Worm (Caenorhabditis elegans) whole organism, mixed stage, embryonic: ENCODE data around the gene Y16E11A.4.
"Not testable (repeated sequence)": the region's sequence is repeated elsewhere in the genome, so short reads cannot be mapped to it uniquely, and the experiment has no call there.

Experiments used
- bed-3 ChIP-seq: fragments of 200-800 bp; sonication (Bioruptor generic); optimal IDR thresholded peaks from 3 replicates; lab custom pipeline; 2018; ENCODE audit warnings: mild to moderate bottlenecking, missing genetic modification characterization, moderate library complexity, missing compliant biosample characterization
- blmp-1 ChIP-seq: fragments of 150-350 bp; optimal IDR thresholded peaks from 2 replicates; lab custom pipeline; 2014; ENCODE audit warnings: missing biosample characterization, missing genetic modification characterization
- ceh-39 ChIP-seq: fragments of 150-350 bp; optimal IDR thresholded peaks from 2 replicates; lab custom pipeline; 2014; ENCODE audit warnings: missing biosample characterization, missing genetic modification characterization
- ceh-43 ChIP-seq: fragments of 200-800 bp; sonication (Bioruptor generic); optimal IDR thresholded peaks from 2 replicates; lab custom pipeline; 2018; ENCODE audit warnings: mild to moderate bottlenecking, missing genetic modification characterization, moderate library complexity, missing compliant biosample characterization
- ceh-83 ChIP-seq: fragments of 200-800 bp; sonication (Bioruptor generic); optimal IDR thresholded peaks from 2 replicates; lab custom pipeline; 2018; ENCODE audit warnings: mild to moderate bottlenecking, missing genetic modification characterization, missing compliant biosample characterization
- cnd-1 ChIP-seq: fragments of 200-800 bp; sonication (Bioruptor generic); optimal IDR thresholded peaks from 2 replicates; lab custom pipeline; 2018; ENCODE audit warnings: mild to moderate bottlenecking, missing genetic modification characterization, missing compliant biosample characterization
- drap-1 ChIP-seq: fragments of 200-800 bp; sonication (Bioruptor generic); optimal IDR thresholded peaks from 3 replicates; lab custom pipeline; 2018; ENCODE audit warnings: mild to moderate bottlenecking, missing genetic modification characterization, missing compliant biosample characterization
- elt-1 ChIP-seq: sonication (generic microtip); optimal IDR thresholded peaks from 2 replicates; lab custom pipeline; 2017; ENCODE audit warnings: missing genetic modification characterization, mild to moderate bottlenecking, missing compliant biosample characterization, antibody characterized with exemption, moderate library complexity, borderline replicate concordance; ENCODE audit not compliant: insufficient read depth
- elt-3 ChIP-seq: fragments of 150-350 bp; optimal IDR thresholded peaks from 2 replicates; lab custom pipeline; 2014; ENCODE audit warnings: missing biosample characterization, missing genetic modification characterization
- flh-1 ChIP-seq: fragments of 200-800 bp; sonication (Bioruptor generic); optimal IDR thresholded peaks from 2 replicates; lab custom pipeline; 2018; ENCODE audit warnings: mild to moderate bottlenecking, missing genetic modification characterization, moderate library complexity, missing compliant biosample characterization
- ham-2 ChIP-seq: fragments of 200-800 bp; sonication (Bioruptor generic); optimal IDR thresholded peaks from 2 replicates; lab custom pipeline; 2018; ENCODE audit warnings: mild to moderate bottlenecking, missing genetic modification characterization, missing compliant biosample characterization
- hlh-1 ChIP-seq: fragments of 150-350 bp; optimal IDR thresholded peaks from 2 replicates; lab custom pipeline; 2014; ENCODE audit warnings: missing biosample characterization, missing genetic modification reagents, missing genetic modification characterization
- lin-13 ChIP-seq: fragments of 150-350 bp; optimal IDR thresholded peaks from 2 replicates; lab custom pipeline; 2014; ENCODE audit warnings: missing biosample characterization, missing genetic modification characterization
- lin-32 ChIP-seq: fragments of 200-800 bp; sonication (Bioruptor generic); optimal IDR thresholded peaks from 2 replicates; lab custom pipeline; 2018; ENCODE audit warnings: mild to moderate bottlenecking, missing genetic modification characterization, missing compliant biosample characterization
- mab-5 ChIP-seq: fragments of 150-350 bp; optimal IDR thresholded peaks from 2 replicates; lab custom pipeline; 2014; ENCODE audit warnings: missing biosample characterization, missing genetic modification characterization
- mep-1 ChIP-seq: fragments of 150-350 bp; optimal IDR thresholded peaks from 2 replicates; lab custom pipeline; 2017; ENCODE audit warnings: missing biosample characterization, missing genetic modification reagents, missing genetic modification characterization, inconsistent platforms
- mls-2 ChIP-seq: sonication (generic microtip); optimal IDR thresholded peaks from 2 replicates; lab custom pipeline; 2016; ENCODE audit warnings: mild to moderate bottlenecking, missing genetic modification characterization, moderate library complexity, missing compliant biosample characterization
- nhr-2 ChIP-seq: fragments of 150-350 bp; optimal IDR thresholded peaks from 2 replicates; lab custom pipeline; 2014; ENCODE audit warnings: missing biosample characterization, missing genetic modification characterization
- nhr-237 ChIP-seq: fragments of 150-350 bp; optimal IDR thresholded peaks from 2 replicates; lab custom pipeline; 2014; ENCODE audit warnings: missing biosample characterization, missing genetic modification characterization
- nhr-28 ChIP-seq: fragments of 150-350 bp; optimal IDR thresholded peaks from 2 replicates; lab custom pipeline; 2014; ENCODE audit warnings: missing biosample characterization, missing genetic modification characterization
- nhr-76 ChIP-seq: sonication (generic microtip); optimal IDR thresholded peaks from 2 replicates; lab custom pipeline; 2017; ENCODE audit warnings: missing biosample characterization, missing genetic modification characterization
- pha-4 ChIP-seq: fragments of 150-350 bp; optimal IDR thresholded peaks from 2 replicates; lab custom pipeline; 2018; ENCODE audit warnings: missing biosample characterization, missing genetic modification reagents, missing genetic modification characterization
- sem-2 ChIP-seq: fragments of 200-800 bp; sonication (Bioruptor generic); optimal IDR thresholded peaks from 2 replicates; lab custom pipeline; 2018; ENCODE audit warnings: mild to moderate bottlenecking, missing genetic modification characterization, missing compliant biosample characterization
- tbx-8 ChIP-seq: fragments of 200-800 bp; sonication (Bioruptor generic); optimal IDR thresholded peaks from 2 replicates; lab custom pipeline; 2018; ENCODE audit warnings: mild to moderate bottlenecking, missing genetic modification characterization, moderate library complexity, missing compliant biosample characterization
- unc-120 ChIP-seq: sonication (generic microtip); optimal IDR thresholded peaks from 2 replicates; lab custom pipeline; 2017; ENCODE audit warnings: missing genetic modification characterization, missing compliant biosample characterization; ENCODE audit not compliant: poor library complexity, severe bottlenecking
- unc-39 ChIP-seq: fragments of 150-350 bp; optimal IDR thresholded peaks from 2 replicates; lab custom pipeline; 2014; ENCODE audit warnings: missing biosample characterization, missing genetic modification characterization
- unc-62 ChIP-seq: fragments of 150-350 bp; optimal IDR thresholded peaks from 2 replicates; lab custom pipeline; 2014; ENCODE audit warnings: missing biosample characterization, missing genetic modification reagents, missing genetic modification characterization
- zip-8 ChIP-seq: fragments of 150-350 bp; optimal IDR thresholded peaks from 2 replicates; lab custom pipeline; 2014; ENCODE audit warnings: missing biosample characterization, missing genetic modification characterization
- ztf-11 ChIP-seq: fragments of 150-350 bp; optimal IDR thresholded peaks from 2 replicates; lab custom pipeline; 2014; ENCODE audit warnings: missing biosample characterization, missing genetic modification characterization

Gene Y16E11A.4

ce11 chrII:2011179-2011578 is 24.1 kb downstream of the Y16E11A.4 start:
- TF ChIP-seq elt-3 (tag; lab: Kevin White, UChicago) (no peak), ceh-83 (GFP tag; lab: Kevin White, UChicago) (no peak), mab-5 (tag; lab: Kevin White, UChicago) (no peak), nhr-237 (tag; lab: Kevin White, UChicago) (no peak), nhr-76 (tag; lab: Kevin White, UChicago) (no peak), zip-8 (no peak), mls-2 (no peak)

- no peak for TF ChIP-seq ham-2 (GFP tag; lab: Kevin White, UChicago)
Measured at ce11 chrII:2012698-2013097, 25.6 kb downstream of the Y16E11A.4 start, which contains the start of gene F59H6.15. Gene F59H6.15 (plus strand): TSS chrII:2012998.

- TF ChIP-seq zip-8 = no peak
- no peak for TF ChIP-seq mep-1
- no peak for TF ChIP-seq blmp-1
- no peak for TF ChIP-seq mab-5 (tag; lab: Kevin White, UChicago)
- TF ChIP-seq drap-1 (GFP tag; lab: Kevin White, UChicago) = no peak
- TF ChIP-seq nhr-28 (tag; lab: Kevin White, UChicago) = no peak
- no peak for TF ChIP-seq tbx-8
- TF ChIP-seq ztf-11 (tag; lab: Kevin White, UChicago) = no peak
- TF ChIP-seq lin-32 (GFP tag; lab: Kevin White, UChicago) = no peak
- TF ChIP-seq elt-3 (tag; lab: Kevin White, UChicago) = no peak
- no peak for TF ChIP-seq nhr-237 (tag; lab: Kevin White, UChicago)
- no peak for TF ChIP-seq bed-3 (GFP tag; lab: Kevin White, UChicago)
- TF ChIP-seq nhr-2 (tag; lab: Kevin White, UChicago) = no peak
Measured at ce11 chrII:2013856-2014255, 26.8 kb downstream of the Y16E11A.4 start.

ce11 chrII:2023514-2023913 is 36.4 kb downstream of the Y16E11A.4 start, which contains the start of gene cya-2:
Gene cya-2 (minus strand): TSS chrII:2023614.
- TF ChIP-seq elt-1 (tag; lab: Kevin White, UChicago); zip-8; cnd-1: not testable (repeated sequence)

ce11 chrII:2026525-2026924 is 39.4 kb downstream of the Y16E11A.4 start, which contains the start of gene bath-21:
Gene bath-21 (minus strand): TSS chrII:2026625.
- no peak for TF ChIP-seq drap-1 (GFP tag; lab: Kevin White, UChicago)
- TF ChIP-seq nhr-76 (tag; lab: Kevin White, UChicago) = no peak
- no peak for TF ChIP-seq mls-2

- no peak for TF ChIP-seq mab-5 (tag; lab: Kevin White, UChicago)
- no peak for TF ChIP-seq lin-13 (tag; lab: Kevin White, UChicago)
- TF ChIP-seq ceh-43 (GFP tag; lab: Kevin White, UChicago) = no peak
- TF ChIP-seq sem-2 (GFP tag; lab: Kevin White, UChicago) = no peak
- no peak for TF ChIP-seq elt-1 (tag; lab: Kevin White, UChicago)
- TF ChIP-seq mep-1 = no peak
- TF ChIP-seq unc-62 (GFP tag; lab: Kevin White, UChicago) = no peak
- TF ChIP-seq cnd-1 = no peak
- TF ChIP-seq nhr-76 (tag; lab: Kevin White, UChicago) = no peak
Measured at ce11 chrII:2028712-2029111, 41.6 kb downstream of the Y16E11A.4 start, which contains the start of gene bath-1. Gene bath-1 (minus strand): TSS chrII:2028812.

ce11 chrII:2030367-2030766 is 43.3 kb downstream of the Y16E11A.4 start, which contains the start of gene bath-3:
Gene bath-3 (minus strand): TSS chrII:2030467.
- TF ChIP-seq unc-39 (tag; lab: Kevin White, UChicago) (no peak), nhr-76 (tag; lab: Kevin White, UChicago) (no peak), elt-3 (tag; lab: Kevin White, UChicago) (no peak), ztf-11 (tag; lab: Kevin White, UChicago) (no peak), hlh-1 (no peak), unc-120 (no peak), mep-1 (no peak), unc-62 (GFP tag; lab: Kevin White, UChicago) (no peak), ham-2 (GFP tag; lab: Kevin White, UChicago) (no peak), pha-4 (tag; lab: Kevin White, UChicago) (no peak), lin-32 (GFP tag; lab: Kevin White, UChicago) (no peak), elt-1 (tag; lab: Kevin White, UChicago) (no peak), ceh-39 (tag; lab: Kevin White, UChicago) (no peak), flh-1 (GFP tag; lab: Kevin White, UChicago) (no peak), ceh-83 (GFP tag; lab: Kevin White, UChicago) (no peak), mab-5 (tag; lab: Kevin White, UChicago) (no peak), mls-2 (no peak), nhr-28 (tag; lab: Kevin White, UChicago) (no peak)
